Worm (Caenorhabditis elegans): ENCODE data around the gene W06G6.10.

W06G6.10 gene

DNA sequence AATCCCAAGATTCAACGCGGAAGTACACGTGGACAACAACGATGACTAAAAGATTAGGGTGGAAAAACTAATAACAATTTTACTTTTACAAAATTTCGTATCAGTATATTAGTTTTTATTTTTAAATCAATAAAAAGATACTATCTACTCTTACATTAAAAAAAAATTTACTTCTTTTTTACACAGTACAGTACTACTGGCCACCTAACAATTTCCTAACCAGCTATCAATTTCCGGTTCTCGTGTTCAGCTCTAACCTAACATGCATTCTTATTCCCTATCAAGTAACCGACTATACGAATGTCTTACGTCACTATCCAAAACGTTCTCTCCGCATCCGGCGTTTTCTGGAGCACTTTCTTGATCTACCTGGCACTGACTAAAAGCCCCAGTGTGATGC, 17.4 kb downstream of the W06G6.10 start, which contains the start of gene srd-21:
Gene srd-21, plus strand, starts transcription at position 301 of the 400 bp plus-strand sequence.
- TF ChIP-seq lin-32 (GFP tag; optimal IDR thresholded peaks at IDR 0.05) (no peak), ceh-39 (tag; optimal IDR thresholded peaks at IDR 0.05) (no peak)

DNA sequence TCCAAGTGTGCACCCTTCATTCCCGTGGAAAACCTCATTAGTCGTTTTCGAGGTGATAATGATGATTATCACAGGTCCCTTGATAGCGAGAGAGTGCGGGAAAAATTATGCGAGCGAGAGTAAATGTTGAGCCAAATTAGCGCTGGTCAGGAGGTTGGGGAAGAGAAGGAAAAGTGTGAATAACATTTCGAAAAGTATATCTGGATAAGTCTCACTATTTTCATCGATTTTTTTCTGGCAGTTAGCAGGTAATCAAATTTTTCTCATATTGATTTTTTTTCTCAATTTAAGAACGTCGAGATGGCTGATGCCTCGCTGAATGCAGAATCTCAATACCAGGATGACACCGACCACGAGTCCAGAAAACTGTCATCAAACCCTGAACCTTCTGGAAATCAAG, 18.0 kb downstream of the W06G6.10 start, which contains the start of gene W06G6.2:
Gene W06G6.2, plus strand, starts transcription at position 301 of the 400 bp plus-strand sequence.
- TF ChIP-seq pha-4 (tag; optimal IDR thresholded peaks at IDR 0.05) (no peak), zip-8 (tag; optimal IDR thresholded peaks at IDR 0.05) (no peak), elt-3 (tag; optimal IDR thresholded peaks at IDR 0.05) (no peak)

DNA sequence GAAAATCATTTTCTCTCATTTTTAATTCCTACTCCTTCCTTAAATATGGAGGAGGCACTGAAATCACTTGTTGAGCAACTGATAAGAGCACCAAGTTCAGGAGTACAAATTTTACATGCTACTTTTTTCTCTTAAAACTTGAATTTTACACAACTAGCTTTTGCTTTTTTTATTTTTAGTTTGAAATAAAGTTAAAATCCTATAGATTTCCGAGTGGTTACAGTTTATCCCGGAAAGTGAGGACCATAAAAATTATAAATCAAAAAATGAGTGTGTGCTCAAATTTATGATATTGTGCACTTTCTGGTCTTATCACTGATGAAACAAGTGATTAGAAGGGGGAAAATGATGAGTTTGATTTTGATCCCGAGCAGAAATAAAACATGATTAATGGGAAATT, 19.0 kb downstream of the W06G6.10 start, which contains the start of gene oac-53:
Gene oac-53, minus strand, starts transcription at position 9 of the 400 bp plus-strand sequence.
- no peak for TF ChIP-seq sptf-1 (tag; optimal IDR thresholded peaks at IDR 0.05)

DNA sequence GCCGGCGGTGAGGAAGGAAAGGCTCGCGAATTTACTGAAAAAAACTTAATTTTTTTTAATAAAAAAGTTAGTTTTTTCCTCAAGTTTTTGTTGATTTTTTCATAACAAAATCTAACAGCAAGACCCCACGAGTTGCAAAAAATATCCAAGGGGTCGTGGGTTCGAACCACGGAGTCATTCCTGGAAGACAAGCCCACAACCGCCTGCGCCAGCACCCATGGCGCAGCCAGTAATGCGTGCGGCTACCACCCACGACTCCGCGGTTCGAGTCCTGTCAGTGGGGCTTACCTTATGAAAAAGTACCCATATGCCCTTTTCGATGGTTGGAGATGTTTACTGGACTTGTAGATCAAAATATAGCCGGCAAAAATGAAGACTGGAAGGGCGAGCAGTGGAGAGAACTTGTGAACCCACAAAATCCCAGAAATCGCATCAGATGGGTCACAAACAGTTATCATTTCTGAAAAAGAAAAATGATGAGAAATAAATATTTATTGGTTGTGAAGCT, 24.2 kb downstream of the W06G6.10 start, which contains the start of gene Y70C5A.2:
Gene Y70C5A.2, minus strand, starts transcription at position 458 of the 508 bp plus-strand sequence.
- TF ChIP-seq elt-1 (tag; optimal IDR thresholded peaks at IDR 0.05; ENCODE audit: borderline replicate concordance, insufficient read depth) (no peak), ceh-39 (tag; optimal IDR thresholded peaks at IDR 0.05) (no peak), mab-5 (tag; optimal IDR thresholded peaks at IDR 0.05) (no peak), drap-1 (GFP tag; optimal IDR thresholded peaks at IDR 0.05) (no peak), nhr-237 (tag; optimal IDR thresholded peaks at IDR 0.05) (no peak), sptf-1 (tag; optimal IDR thresholded peaks at IDR 0.05) (no peak), ceh-43 (GFP tag; optimal IDR thresholded peaks at IDR 0.05) (no peak), mls-2 (tag; optimal IDR thresholded peaks at IDR 0.05) (no peak), lsy-2 (tag; optimal IDR thresholded peaks at IDR 0.05) (no peak), nhr-12 (tag; optimal IDR thresholded peaks at IDR 0.05) (no peak), pha-4 (tag; optimal IDR thresholded peaks at IDR 0.05) (no peak), unc-120 (tag; optimal IDR thresholded peaks at IDR 0.05; ENCODE audit: poor library complexity, severe bottlenecking) (no peak), lin-32 (GFP tag; optimal IDR thresholded peaks at IDR 0.05) (no peak), sem-2 (GFP tag; optimal IDR thresholded peaks at IDR 0.05) (no peak), unc-39 (tag; optimal IDR thresholded peaks at IDR 0.05) (no peak), zip-8 (tag; optimal IDR thresholded peaks at IDR 0.05) (no peak), bed-3 (GFP tag; optimal IDR thresholded peaks at IDR 0.05) (no peak), blmp-1 (tag; optimal IDR thresholded peaks at IDR 0.05) (no peak), ces-1 (GFP tag; optimal IDR thresholded peaks at IDR 0.05) (no peak), nhr-2 (tag; optimal IDR thresholded peaks at IDR 0.05) (no peak)

DNA sequence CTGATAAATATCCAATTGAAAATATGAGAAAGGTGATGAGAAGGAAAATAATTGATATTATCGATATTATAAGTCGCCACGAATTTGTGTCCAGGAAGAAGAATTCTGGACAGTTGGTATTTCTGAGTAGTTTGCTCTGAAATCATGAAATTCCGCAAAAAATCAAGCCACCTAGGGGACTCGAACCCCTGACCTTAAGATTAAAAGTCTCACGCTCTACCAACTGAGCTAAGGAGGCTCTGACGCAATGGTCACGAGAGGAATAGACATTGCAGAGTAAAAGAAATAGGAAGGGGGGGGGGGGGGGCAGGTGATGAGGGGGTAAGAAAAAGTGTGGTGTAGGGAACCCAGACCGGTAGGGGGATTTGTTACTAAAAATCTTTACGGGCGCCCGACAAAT, 25.1 kb downstream of the W06G6.10 start:
- TF ChIP-seq ces-1 (GFP tag; optimal IDR thresholded peaks at IDR 0.05) = no peak
- no peak for TF ChIP-seq blmp-1 (tag; optimal IDR thresholded peaks at IDR 0.05)
- peak; percentile 36 for TF ChIP-seq sem-2 (GFP tag; optimal IDR thresholded peaks at IDR 0.05)
- TF ChIP-seq elt-1 (tag; optimal IDR thresholded peaks at IDR 0.05; ENCODE audit: borderline replicate concordance, insufficient read depth) = no peak
- TF ChIP-seq nhr-76 (tag; optimal IDR thresholded peaks at IDR 0.05) = no peak
- TF ChIP-seq unc-39 (tag; optimal IDR thresholded peaks at IDR 0.05) = no peak
- no peak for TF ChIP-seq lin-13 (tag; optimal IDR thresholded peaks at IDR 0.05)
- TF ChIP-seq ztf-11 (tag; optimal IDR thresholded peaks at IDR 0.05) = no peak
- no peak for TF ChIP-seq nhr-2 (tag; optimal IDR thresholded peaks at IDR 0.05)
- no peak for TF ChIP-seq mab-5 (tag; optimal IDR thresholded peaks at IDR 0.05)
- TF ChIP-seq snpc-4 (tag; optimal IDR thresholded peaks at IDR 0.05) = no peak
- TF ChIP-seq nhr-237 (tag; optimal IDR thresholded peaks at IDR 0.05) = no peak
- TF ChIP-seq pha-4 (tag; optimal IDR thresholded peaks at IDR 0.05) = no peak
- peak; percentile 51 for TF ChIP-seq cnd-1 (tag; optimal IDR thresholded peaks at IDR 0.05)
- no peak for TF ChIP-seq lsy-2 (tag; optimal IDR thresholded peaks at IDR 0.05)
- TF ChIP-seq drap-1 (GFP tag; optimal IDR thresholded peaks at IDR 0.05) = peak; percentile 47
- peak; percentile 66 for TF ChIP-seq M03D4.4 (tag; optimal IDR thresholded peaks at IDR 0.05)
- no peak for TF ChIP-seq ceh-43 (GFP tag; optimal IDR thresholded peaks at IDR 0.05)
- TF ChIP-seq elt-3 (tag; optimal IDR thresholded peaks at IDR 0.05) = no peak
- TF ChIP-seq sptf-1 (tag; optimal IDR thresholded peaks at IDR 0.05) = peak; percentile 75
- TF ChIP-seq ceh-39 (tag; optimal IDR thresholded peaks at IDR 0.05) = no peak
- no peak for TF ChIP-seq lin-32 (GFP tag; optimal IDR thresholded peaks at IDR 0.05)
- no peak for TF ChIP-seq nhr-12 (tag; optimal IDR thresholded peaks at IDR 0.05)
- TF ChIP-seq zip-8 (tag; optimal IDR thresholded peaks at IDR 0.05) = no peak
- no peak for TF ChIP-seq mep-1 (tag; optimal IDR thresholded peaks at IDR 0.05)
- peak; percentile 3 for TF ChIP-seq hlh-1 (tag; optimal IDR thresholded peaks at IDR 0.05)
- no peak for TF ChIP-seq nhr-28 (tag; optimal IDR thresholded peaks at IDR 0.05)
- TF ChIP-seq unc-62 (GFP tag; optimal IDR thresholded peaks at IDR 0.05) = no peak
- peak; percentile 14 for TF ChIP-seq mls-2 (tag; optimal IDR thresholded peaks at IDR 0.05)
- TF ChIP-seq flh-1 (GFP tag; optimal IDR thresholded peaks at IDR 0.05) = peak; percentile 17
- no peak for TF ChIP-seq tbx-8 (GFP tag; optimal IDR thresholded peaks at IDR 0.05)
- no peak for TF ChIP-seq bed-3 (GFP tag; optimal IDR thresholded peaks at IDR 0.05)
- TF ChIP-seq ceh-83 (GFP tag; optimal IDR thresholded peaks at IDR 0.05) = no peak
- TF ChIP-seq ham-2 (GFP tag; optimal IDR thresholded peaks at IDR 0.05) = no peak
